Fruit fly (Drosophila melanogaster) whole organism, embryonic: ENCODE data around the gene Rlb1.

Experiments used
- Ada2b ChIP-seq: fragments of 200-800 bp; sonication (Bioruptor generic); IDR thresholded peaks from 2 replicates; pipeline ENCODE4 v1.3.6; 2022; ENCODE audit warnings: missing biosample characterization, missing genetic modification characterization
- CG10147 ChIP-seq: fragments of 200-800 bp; sonication (Bioruptor generic); optimal IDR thresholded peaks from 2 replicates; lab custom pipeline; 2019; ENCODE audit warnings: missing biosample characterization, mild to moderate bottlenecking, missing genetic modification characterization, moderate library complexity
- CG11085 ChIP-seq: fragments of 200-800 bp; sonication (Bioruptor generic); IDR thresholded peaks from 2 replicates; pipeline ENCODE4 v1.3.6; 2022; ENCODE audit warnings: missing biosample characterization, missing genetic modification characterization
- CG11398 ChIP-seq: fragments of 200-800 bp; sonication (Bioruptor generic); optimal IDR thresholded peaks from 2 replicates; lab custom pipeline; 2016; ENCODE audit warnings: missing biosample characterization, missing genetic modification characterization
- CG11504 ChIP-seq: fragments of 200-800 bp; sonication (Bioruptor generic); optimal IDR thresholded peaks from 3 replicates; lab custom pipeline; 2019; ENCODE audit warnings: missing biosample characterization, mild to moderate bottlenecking, missing genetic modification characterization, moderate library complexity
- CG15073 ChIP-seq: fragments of 200-800 bp; sonication (Bioruptor generic); optimal IDR thresholded peaks from 2 replicates; lab custom pipeline; 2016; ENCODE audit warnings: missing biosample characterization, missing genetic modification characterization
- CG15514 ChIP-seq: fragments of 200-800 bp; sonication (Bioruptor generic); optimal IDR thresholded peaks from 3 replicates; lab custom pipeline; 2017; ENCODE audit warnings: missing biosample characterization, missing genetic modification characterization, mild to moderate bottlenecking, moderate library complexity, missing genetic modification reagents
- CG15601 ChIP-seq: fragments of 200-800 bp; sonication (Bioruptor generic); optimal IDR thresholded peaks from 3 replicates; lab custom pipeline; 2019; ENCODE audit warnings: missing biosample characterization, mild to moderate bottlenecking, missing genetic modification characterization, moderate library complexity
- CG1603 ChIP-seq: fragments of 200-800 bp; sonication (Bioruptor generic); optimal IDR thresholded peaks from 2 replicates; lab custom pipeline; 2019; ENCODE audit warnings: missing biosample characterization, mild to moderate bottlenecking, missing genetic modification characterization, moderate library complexity
- CG16815 ChIP-seq: fragments of 200-800 bp; sonication (Bioruptor generic); optimal IDR thresholded peaks from 3 replicates; lab custom pipeline; 2017; ENCODE audit warnings: missing biosample characterization, mild to moderate bottlenecking, missing genetic modification characterization
- CG17361 ChIP-seq: fragments of 200-800 bp; sonication (Bioruptor generic); IDR thresholded peaks from 3 replicates; pipeline ENCODE4 v1.3.6; 2022; ENCODE audit warnings: missing biosample characterization, missing genetic modification characterization
- CG17568 ChIP-seq: fragments of 200-800 bp; sonication (Bioruptor generic); optimal IDR thresholded peaks from 2 replicates; lab custom pipeline; 2018; ENCODE audit warnings: missing biosample characterization, mild to moderate bottlenecking, missing genetic modification characterization, moderate library complexity
- CG17612 ChIP-seq: fragments of 200-800 bp; sonication (Bioruptor generic); IDR thresholded peaks from 2 replicates; pipeline ENCODE4 v1.3.6; 2022; ENCODE audit warnings: missing biosample characterization, missing genetic modification characterization
- CG18599 ChIP-seq: fragments of 200-800 bp; sonication (Bioruptor generic); optimal IDR thresholded peaks from 3 replicates; lab custom pipeline; 2017; ENCODE audit warnings: missing biosample characterization, missing genetic modification characterization, mild to moderate bottlenecking, moderate library complexity, missing genetic modification reagents
- CG31388 ChIP-seq: fragments of 200-800 bp; sonication (Bioruptor generic); optimal IDR thresholded peaks from 2 replicates; lab custom pipeline; 2016; ENCODE audit warnings: missing biosample characterization, missing genetic modification characterization
- CG3281 ChIP-seq: fragments of 200-800 bp; sonication (Bioruptor generic); optimal IDR thresholded peaks from 3 replicates; lab custom pipeline; 2017; ENCODE audit warnings: missing biosample characterization, mild to moderate bottlenecking, missing genetic modification characterization
- CG33213 ChIP-seq: fragments of 200-800 bp; sonication (Bioruptor generic); optimal IDR thresholded peaks from 3 replicates; lab custom pipeline; 2016; ENCODE audit warnings: missing biosample characterization, missing genetic modification characterization
- CG34422 ChIP-seq: fragments of 200-800 bp; sonication (Bioruptor generic); IDR thresholded peaks from 3 replicates; pipeline ENCODE4 v1.3.6; 2022; ENCODE audit warnings: missing biosample characterization, missing genetic modification characterization
- CG3838 ChIP-seq: fragments of 200-800 bp; sonication (Bioruptor generic); optimal IDR thresholded peaks from 3 replicates; lab custom pipeline; 2016; ENCODE audit warnings: missing biosample characterization, missing genetic modification characterization
- CG43689 ChIP-seq: fragments of 200-800 bp; sonication (Bioruptor generic); IDR thresholded peaks from 2 replicates; pipeline ENCODE4 v1.3.6; 2022; ENCODE audit warnings: missing biosample characterization, missing genetic modification characterization
- CG8765 ChIP-seq: fragments of 200-800 bp; sonication (Bioruptor generic); IDR thresholded peaks from 2 replicates; pipeline ENCODE4 v1.3.6; 2022; ENCODE audit warnings: missing biosample characterization, missing genetic modification characterization
- Camta ChIP-seq: fragments of 200-800 bp; sonication (Bioruptor generic); optimal IDR thresholded peaks from 2 replicates; lab custom pipeline; 2016; ENCODE audit warnings: missing biosample characterization, missing genetic modification characterization
- Gsc ChIP-seq: fragments of 200-800 bp; sonication (Bioruptor generic); IDR thresholded peaks from 2 replicates; pipeline ENCODE4 v1.3.6; 2022; ENCODE audit warnings: missing biosample characterization, missing genetic modification characterization
- H15 ChIP-seq: fragments of 200-800 bp; sonication (Bioruptor generic); IDR thresholded peaks from 3 replicates; pipeline ENCODE4 v1.3.6; 2022; ENCODE audit warnings: missing biosample characterization, missing genetic modification characterization
- HLHmδ ChIP-seq: fragments of 200-800 bp; sonication (Bioruptor generic); optimal IDR thresholded peaks from 2 replicates; lab custom pipeline; 2018; ENCODE audit warnings: missing biosample characterization, mild to moderate bottlenecking, missing genetic modification characterization, moderate library complexity
- Hr3 ChIP-seq: fragments of 200-800 bp; sonication (Bioruptor generic); optimal IDR thresholded peaks from 3 replicates; lab custom pipeline; 2016; ENCODE audit warnings: missing biosample characterization, missing genetic modification characterization
- Lhr ChIP-seq: fragments of 200-800 bp; sonication (Bioruptor generic); optimal IDR thresholded peaks from 3 replicates; lab custom pipeline; 2017; ENCODE audit warnings: mild to moderate bottlenecking, missing biosample characterization, missing genetic modification reagents, missing genetic modification characterization
- NFAT ChIP-seq: fragments of 200-800 bp; sonication (Bioruptor generic); IDR thresholded peaks from 2 replicates; pipeline ENCODE4 v1.3.6; 2022; ENCODE audit warnings: missing biosample characterization, missing genetic modification characterization
- Nf-YA ChIP-seq: fragments of 200-800 bp; sonication (Bioruptor generic); IDR thresholded peaks from 2 replicates; pipeline ENCODE4 v1.3.6; 2022; ENCODE audit warnings: missing biosample characterization, missing genetic modification characterization
- Nf-YC ChIP-seq: fragments of 200-800 bp; optimal IDR thresholded peaks from 3 replicates; lab custom pipeline; 2019; ENCODE audit warnings: missing biosample characterization, mild to moderate bottlenecking, missing genetic modification characterization, moderate library complexity
- NfI ChIP-seq: fragments of 200-800 bp; sonication (Bioruptor generic); optimal IDR thresholded peaks from 3 replicates; lab custom pipeline; 2018; ENCODE audit warnings: missing biosample characterization, mild to moderate bottlenecking, missing genetic modification characterization, moderate library complexity
- Sox102F ChIP-seq: fragments of 200-800 bp; sonication (Bioruptor generic); optimal IDR thresholded peaks from 2 replicates; lab custom pipeline; 2018; ENCODE audit warnings: missing biosample characterization, mild to moderate bottlenecking, missing genetic modification characterization, moderate library complexity
- ato ChIP-seq: fragments of 200-800 bp; sonication (Bioruptor generic); IDR thresholded peaks from 2 replicates; pipeline ENCODE4 v1.3.6; 2022; ENCODE audit warnings: missing biosample characterization, missing genetic modification characterization; ENCODE audit not compliant: partially characterized antibody
- bowl ChIP-seq: fragments of 200-800 bp; sonication (Bioruptor generic); IDR thresholded peaks from 2 replicates; pipeline ENCODE4 v1.3.6; 2022; ENCODE audit warnings: missing biosample characterization, missing genetic modification characterization
- dati ChIP-seq: fragments of 200-800 bp; sonication (Bioruptor generic); IDR thresholded peaks from 2 replicates; pipeline ENCODE4 v1.3.6; 2022; ENCODE audit warnings: missing biosample characterization, missing genetic modification characterization
- emc ChIP-seq: fragments of 200-800 bp; sonication (Bioruptor generic); optimal IDR thresholded peaks from 2 replicates; lab custom pipeline; 2016; ENCODE audit warnings: missing biosample characterization, missing genetic modification characterization
- fu2 ChIP-seq: fragments of 200-800 bp; sonication (Bioruptor generic); optimal IDR thresholded peaks from 2 replicates; lab custom pipeline; 2016; ENCODE audit warnings: missing biosample characterization, missing genetic modification characterization
- gro ChIP-seq: fragments of 200-800 bp; sonication (Bioruptor generic); optimal IDR thresholded peaks from 2 replicates; lab custom pipeline; 2016; ENCODE audit warnings: missing biosample characterization, missing genetic modification characterization
- gsb-n ChIP-seq: fragments of 200-800 bp; sonication (Bioruptor generic); optimal IDR thresholded peaks from 3 replicates; lab custom pipeline; 2018; ENCODE audit warnings: missing biosample characterization, mild to moderate bottlenecking, missing genetic modification characterization
- ham ChIP-seq: fragments of 200-800 bp; sonication (Bioruptor generic); IDR thresholded peaks from 2 replicates; pipeline ENCODE4 v1.3.6; 2022; ENCODE audit warnings: missing biosample characterization, missing genetic modification characterization
- hth ChIP-seq: fragments of >200 bp; optimal IDR thresholded peaks from 2 replicates; lab custom pipeline; 2017; ENCODE audit warnings: inconsistent platforms
- insv ChIP-seq, 2 experiments: fragments of 200-800 bp; sonication (Bioruptor generic); optimal IDR thresholded peaks; 3 replicates each; lab custom pipeline; 2016 to 2018; ENCODE audit warnings: missing biosample characterization in 2 of 2, missing genetic modification characterization in 2 of 2
- mam ChIP-seq: fragments of 200-800 bp; sonication (Bioruptor generic); optimal IDR thresholded peaks from 3 replicates; lab custom pipeline; 2016; ENCODE audit warnings: missing biosample characterization, missing genetic modification characterization
- mld ChIP-seq: fragments of 200-800 bp; sonication (Bioruptor generic); IDR thresholded peaks from 3 replicates; pipeline ENCODE4 v1.3.6; 2022; ENCODE audit warnings: missing biosample characterization, missing genetic modification characterization; ENCODE audit not compliant: partially characterized antibody
- odd ChIP-seq: fragments of 200-800 bp; sonication (Bioruptor generic); optimal IDR thresholded peaks from 2 replicates; lab custom pipeline; 2017; ENCODE audit warnings: missing biosample characterization, mild to moderate bottlenecking, missing genetic modification characterization
- prd ChIP-seq, 3 experiments: fragments of >200 bp in 2 of 3; fragments of 200-800 bp in 1 of 3; sonication (Bioruptor generic) in 1 of 3; optimal IDR thresholded peaks in 2 of 3; IDR thresholded peaks in 1 of 3; 2 replicates in 2 of 3; 3 replicates in 1 of 3; pipeline versions ENCODE4 v1.3.6 to Lab custom; 2017 to 2022; ENCODE audit warnings: missing biosample characterization in 1 of 3, missing genetic modification characterization in 1 of 3
- sna ChIP-seq: fragments of 200-800 bp; sonication (Bioruptor generic); IDR thresholded peaks from 2 replicates; pipeline ENCODE4 v1.3.6; 2022; ENCODE audit warnings: missing biosample characterization, missing genetic modification characterization; ENCODE audit not compliant: partially characterized antibody
- sr ChIP-seq: fragments of 200-800 bp; sonication (Bioruptor generic); IDR thresholded peaks from 3 replicates; pipeline ENCODE4 v1.3.6; 2022; ENCODE audit warnings: missing biosample characterization, missing genetic modification characterization

The Rlb1 gene

DNA sequence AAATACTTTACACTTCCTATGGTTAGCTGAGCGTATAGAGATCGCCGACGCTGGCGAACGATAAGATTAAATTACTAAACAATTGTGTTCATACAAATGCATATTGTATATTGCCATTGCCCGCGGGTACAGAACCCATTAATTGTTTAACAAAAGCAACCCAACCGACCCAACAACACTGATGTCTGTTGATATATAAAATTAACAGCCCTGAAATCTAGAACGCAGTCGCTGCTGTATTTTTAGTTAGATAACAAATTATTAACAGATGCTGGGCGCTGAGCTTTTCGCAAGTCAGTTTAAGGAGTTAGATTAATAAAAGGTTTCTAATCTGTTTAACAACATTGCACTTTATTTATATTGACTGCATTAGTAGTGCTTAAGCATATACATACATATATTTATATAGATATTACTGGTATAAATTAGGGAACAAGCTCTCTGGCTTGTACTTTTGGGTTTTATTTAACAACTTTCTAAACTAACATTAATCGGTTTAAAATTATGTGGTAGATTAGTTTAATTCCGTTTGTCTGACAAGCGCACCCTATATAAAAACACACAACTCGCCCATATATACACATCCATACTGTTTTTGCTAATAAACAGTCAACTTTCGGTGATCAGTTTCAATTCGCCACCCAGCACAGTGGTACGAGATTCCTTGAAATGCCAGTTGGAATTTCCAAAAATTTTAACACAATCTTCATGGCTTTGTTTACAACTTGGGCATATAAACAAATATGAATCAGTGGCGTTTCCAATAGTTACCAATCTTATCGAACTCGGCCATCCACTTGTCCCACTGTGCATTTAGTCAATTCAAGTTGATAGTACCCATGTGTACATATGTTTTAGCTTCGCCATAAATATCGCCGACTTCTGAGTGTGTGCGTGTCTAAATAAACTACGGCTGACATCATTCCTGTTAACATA is 15.0 kb downstream of the Rlb1 start (continued):
- TF ChIP-seq fu2 (GFP tag; lab: Kevin White, UChicago), result peak; percentile 78
- TF ChIP-seq Nf-YC, result peak; percentile 74
- peak; percentile 31 for TF ChIP-seq gsb-n
- TF ChIP-seq bowl, result peak; percentile 68; the same call in 1 of the 2 replicates
- peak; percentile 18 for TF ChIP-seq CG31388 (GFP tag; lab: Kevin White, UChicago)
- peak; percentile 92 for TF ChIP-seq CG15514 (GFP tag; lab: Kevin White, UChicago)
- TF ChIP-seq NfI (GFP tag; lab: Kevin White, UChicago), result peak; percentile 88
- no peak for TF ChIP-seq CG11504 (tag; lab: Kevin White, UChicago)
- peak; percentile 64; the same call in 1 of the 2 replicates for TF ChIP-seq CG8765 (GFP tag; lab: Robert Waterston, UW)
- TF ChIP-seq CG17568 (GFP tag; lab: Kevin White, UChicago), result peak; percentile 30
- TF ChIP-seq hth, result no peak
- TF ChIP-seq CG11085 (GFP tag; lab: Robert Waterston, UW), result peak; percentile 93
- TF ChIP-seq emc (GFP tag; lab: Kevin White, UChicago), result peak; percentile 88
- peak; percentile 64 for TF ChIP-seq Hr3
- TF ChIP-seq CG43689 (GFP tag; lab: Robert Waterston, UW), result peak; percentile 72
- TF ChIP-seq gro (GFP tag; lab: Kevin White, UChicago), result peak; percentile 98
- TF ChIP-seq NFAT, result peak; percentile 95
- TF ChIP-seq sr, result peak; percentile 74; the same call in 1 of the 3 replicates
- peak; percentile 68 for TF ChIP-seq dati
- no peak for TF ChIP-seq ato (GFP tag; lab: Robert Waterston, UW)
- TF ChIP-seq insv (GFP tag; optimal IDR thresholded peaks at IDR 0.05; lab: Kevin White, UChicago), result no peak
- no peak for TF ChIP-seq Lhr (GFP tag; lab: Kevin White, UChicago)
- TF ChIP-seq CG3838 (GFP tag; lab: Kevin White, UChicago), result peak; percentile 19
- TF ChIP-seq mam, result peak; percentile 94
- peak; percentile 52 for TF ChIP-seq CG16815
- no peak for TF ChIP-seq CG15601
- TF ChIP-seq HLHmδ (GFP tag; lab: Kevin White, UChicago), result no peak
- peak; percentile 68; the same call in 1 of the 2 replicates for TF ChIP-seq ham (GFP tag; lab: Robert Waterston, UW)
- peak; percentile 97 for TF ChIP-seq CG18599
- peak; percentile 82 for TF ChIP-seq Sox102F (GFP tag; lab: Kevin White, UChicago)
- TF ChIP-seq H15 (GFP tag; lab: Robert Waterston, UW), result peak; percentile 86
- no peak for TF ChIP-seq mld
- TF ChIP-seq CG33213, result peak; percentile 89
- TF ChIP-seq Camta, result peak; percentile 77
- TF ChIP-seq Nf-YA, result peak; percentile 79
- TF ChIP-seq odd, result peak; percentile 73
- peak; percentile 67 for TF ChIP-seq CG11398 (GFP tag; lab: Kevin White, UChicago)
- peak; percentile 4 for TF ChIP-seq CG15073 (GFP tag; lab: Kevin White, UChicago)
- TF ChIP-seq CG10147 (GFP tag; lab: Kevin White, UChicago), result peak; percentile 84
- TF ChIP-seq Ada2b, result peak; percentile 96
- no peak for TF ChIP-seq CG1603 (tag; lab: Kevin White, UChicago)
- TF ChIP-seq CG17612, result peak; percentile 77
- no peak for TF ChIP-seq Gsc (GFP tag; lab: Robert Waterston, UW)
- peak; percentile 86 for TF ChIP-seq CG17361 (GFP tag; lab: Robert Waterston, UW)
- no peak for TF ChIP-seq prd (optimal IDR thresholded peaks at IDR 0.05; lab: Kevin White, UChicago)
- peak; percentile 92 for TF ChIP-seq prd (GFP tag; IDR thresholded peaks at IDR 0.05; lab: Robert Waterston, UW)
- TF ChIP-seq sna (GFP tag; lab: Robert Waterston, UW), result no peak
- TF ChIP-seq CG3281 (GFP tag; lab: Kevin White, UChicago), result peak; percentile 96
- peak; percentile 93 for TF ChIP-seq CG34422 (GFP tag; lab: Robert Waterston, UW)
